Fruit fly (Drosophila melanogaster): Measurements from ENCODE around the gene nop5.
A peak's percentile ranks its signal among the peaks of the same experiment; 100 is the strongest.

nop5 gene

DNA sequence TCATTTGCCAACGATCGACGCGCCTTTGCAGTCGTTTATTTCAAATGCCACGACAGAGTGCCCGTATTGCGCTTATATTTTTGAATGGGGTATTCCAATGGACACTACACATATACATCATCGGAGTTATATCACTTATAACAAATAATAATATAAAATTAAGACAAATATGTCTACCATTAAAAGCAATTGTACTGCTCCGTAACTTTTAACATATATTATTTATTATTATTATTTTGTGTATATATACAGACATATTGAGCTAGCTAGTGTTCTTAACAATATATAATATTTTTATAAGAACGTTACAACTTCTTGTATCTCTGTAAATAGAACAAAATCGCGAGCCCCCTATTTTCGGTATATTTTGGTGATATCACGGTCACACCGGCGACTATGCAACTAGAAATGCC, 45.5 kb upstream of the nop5 start, which contains the start of the genes sip2 and Coprox (continued):
- TF ChIP-seq Hr4 (GFP tag; optimal IDR thresholded peaks at IDR 0.05) (no peak), CG9139 (GFP tag; optimal IDR thresholded peaks at IDR 0.05) (no peak)

DNA sequence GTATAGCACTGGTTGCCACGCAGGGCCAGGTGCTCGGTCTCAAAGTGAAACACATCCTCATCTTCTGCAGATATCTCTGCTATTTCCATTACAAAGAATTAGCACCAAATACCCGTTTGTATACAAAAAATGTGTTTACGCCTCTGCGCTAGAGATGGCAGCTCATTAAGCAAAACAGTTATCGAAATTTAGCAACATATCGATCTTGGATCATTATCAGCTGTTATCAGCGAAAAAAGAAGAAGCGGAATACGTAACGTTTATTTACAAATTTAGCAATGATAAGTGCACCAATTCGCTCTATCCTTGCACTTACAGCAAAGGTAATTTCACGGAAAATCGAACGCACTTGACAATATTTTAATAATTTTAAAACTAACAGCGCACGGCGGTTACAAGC, 41.6 kb upstream of the nop5 start, which contains the start of the genes Atac1 and Hmgcl:
Gene Atac1 (minus strand): TSS at position 164 of the 400 bp plus-strand sequence.
Gene Hmgcl (plus strand): TSS at position 213 of the 400 bp plus-strand sequence.
- TF ChIP-seq vri (GFP tag; optimal IDR thresholded peaks at IDR 0.05), result peak; percentile 93
- no peak for TF ChIP-seq eg (GFP tag; IDR thresholded peaks at IDR 0.05)

DNA sequence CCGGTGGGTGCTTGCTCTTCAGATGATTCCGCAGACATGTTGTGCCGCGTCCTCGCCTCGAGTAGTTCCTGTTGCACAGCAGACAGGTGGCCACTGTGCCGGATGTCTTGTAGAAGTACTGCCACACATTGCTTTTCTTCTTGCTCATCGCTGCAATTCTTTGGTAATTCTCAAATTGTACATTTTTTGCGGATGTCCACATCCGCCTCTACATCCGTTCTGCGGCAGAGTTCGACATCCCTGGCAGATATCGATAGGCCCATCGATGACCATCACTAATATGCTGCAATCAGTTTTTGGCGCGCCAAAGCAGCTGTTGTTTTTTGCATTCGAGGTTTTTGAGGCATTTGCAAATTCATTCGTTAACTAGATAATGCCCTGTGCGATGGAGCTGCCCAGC, 38.2 kb upstream of the nop5 start, which contains the start of the genes CG13775 and CG3430:
Gene CG13775 (minus strand): TSS at position 226 of the 400 bp plus-strand sequence.
Gene CG3430 (plus strand): TSS at position 284 of the 400 bp plus-strand sequence.
- TF ChIP-seq esn (GFP tag; optimal IDR thresholded peaks at IDR 0.05) (peak; percentile 45), CG6854 (GFP tag; optimal IDR thresholded peaks at IDR 0.05) (peak; percentile 35), Blimp-1 (GFP tag; optimal IDR thresholded peaks at IDR 0.05) (no peak), Sox15 (GFP tag; optimal IDR thresholded peaks at IDR 0.05) (no peak), CG31627 (GFP tag; optimal IDR thresholded peaks at IDR 0.05) (peak; percentile 22), vri (GFP tag; optimal IDR thresholded peaks at IDR 0.05) (peak; percentile 59)

DNA sequence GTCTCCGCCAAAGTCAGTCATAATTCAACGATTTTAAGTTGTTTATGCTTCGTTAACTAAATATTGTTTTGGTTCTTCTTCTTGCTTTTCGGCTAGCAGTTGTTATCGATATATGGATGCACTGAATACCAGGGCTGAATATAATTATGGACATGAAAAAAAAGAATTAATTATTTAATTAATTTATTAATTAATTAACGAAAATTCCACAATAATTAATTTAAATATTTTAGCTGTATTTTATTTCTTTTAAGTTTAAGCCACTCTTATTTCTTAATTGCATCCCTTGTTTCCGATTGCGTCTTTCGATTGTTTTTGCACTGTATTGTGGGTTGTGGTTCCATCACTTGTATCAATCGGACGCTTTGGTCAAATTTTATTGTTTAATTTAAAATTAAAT, 31.6 kb upstream of the nop5 start, which contains the start of the genes Gas41 and SA1:
Gene Gas41 (minus strand): TSS at position 112 of the 400 bp plus-strand sequence.
Gene SA1 (plus strand): TSS at position 326 of the 400 bp plus-strand sequence.
- TF ChIP-seq eg (GFP tag; IDR thresholded peaks at IDR 0.05) (peak; percentile 80; the same call in 2 of the 3 replicates), CG31627 (GFP tag; optimal IDR thresholded peaks at IDR 0.05) (peak; percentile 29), CG11294 (GFP tag; IDR thresholded peaks at IDR 0.05) (peak; percentile 69; the same call in 1 of the 2 replicates), CG6808 (GFP tag; optimal IDR thresholded peaks at IDR 0.05) (no peak), CG3919 (GFP tag; optimal IDR thresholded peaks at IDR 0.05) (no peak), dac (GFP tag; optimal IDR thresholded peaks at IDR 0.05) (no peak), CG3032 (tag; optimal IDR thresholded peaks at IDR 0.05) (peak; percentile 90), CG11762 (GFP tag; optimal IDR thresholded peaks at IDR 0.05; ENCODE audit: insufficient read depth) (peak; percentile 29), CG10669 (GFP tag; optimal IDR thresholded peaks at IDR 0.05) (no peak), CG15336 (GFP tag; IDR thresholded peaks at IDR 0.05) (peak; percentile 75), CG1621 (tag; optimal IDR thresholded peaks at IDR 0.05) (peak; percentile 32), esn (GFP tag; optimal IDR thresholded peaks at IDR 0.05) (peak; percentile 87), OdsH (GFP tag; optimal IDR thresholded peaks at IDR 0.05) (peak; percentile 92), CG10631 (GFP tag; optimal IDR thresholded peaks at IDR 0.05) (peak; percentile 89), ss (GFP tag; optimal IDR thresholded peaks at IDR 0.05) (no peak), lz (GFP tag; optimal IDR thresholded peaks at IDR 0.05) (peak; percentile 78), CG6792 (GFP tag; optimal IDR thresholded peaks at IDR 0.05) (peak; percentile 27), CG8319 (GFP tag; optimal IDR thresholded peaks at IDR 0.05) (no peak), fd59A (GFP tag; optimal IDR thresholded peaks at IDR 0.05) (peak; percentile 57), Sox15 (GFP tag; optimal IDR thresholded peaks at IDR 0.05) (peak; percentile 41), Gug (GFP tag; IDR thresholded peaks at IDR 0.05) (peak; percentile 80), salr (GFP tag; optimal IDR thresholded peaks at IDR 0.05) (peak in 1 of 2 experiments; percentile 13), CG8119 (GFP tag; IDR thresholded peaks at IDR 0.05) (peak; percentile 81), Eip93F (GFP tag; optimal IDR thresholded peaks at IDR 0.05) (peak; percentile 65), Met (GFP tag; optimal IDR thresholded peaks at IDR 0.05) (no peak)

DNA sequence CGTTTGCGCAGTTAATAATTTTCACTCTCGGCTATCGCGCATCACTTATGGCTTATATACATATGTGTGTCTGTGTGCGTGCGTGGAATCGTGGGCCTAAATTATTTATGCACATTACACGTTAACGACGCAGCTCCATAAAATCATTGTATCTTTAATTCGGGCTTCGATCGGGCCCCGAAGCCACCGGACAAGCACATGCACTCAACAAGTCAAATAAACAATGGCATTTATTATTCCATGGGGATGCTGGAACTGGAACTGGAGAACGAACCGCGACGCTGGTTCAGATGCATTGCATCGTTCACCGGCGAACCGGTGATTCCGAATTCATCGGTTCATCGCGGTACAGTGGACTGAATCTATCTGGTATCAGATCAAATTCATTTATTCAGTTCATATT, 30.0 kb upstream of the nop5 start, which contains the start of gene ihog:
Gene ihog (minus strand): TSS at position 269 of the 403 bp plus-strand sequence.
- peak; percentile 80 for TF ChIP-seq Eip78C (GFP tag)
- peak; percentile 34 for TF ChIP-seq Sox14 (GFP tag; optimal IDR thresholded peaks at IDR 0.05)
- peak; percentile 9 for TF ChIP-seq Hr39 (GFP tag; optimal IDR thresholded peaks at IDR 0.05)
- TF ChIP-seq CG6163 (GFP tag; IDR thresholded peaks at IDR 0.05), result 0 out of 3 replicates have a peak, but pooled peaks have one; percentile 20
- TF ChIP-seq CG8632 (GFP tag; optimal IDR thresholded peaks at IDR 0.05), result no peak
- no peak for TF ChIP-seq esn (GFP tag; optimal IDR thresholded peaks at IDR 0.05)
- no peak for TF ChIP-seq ss (GFP tag; optimal IDR thresholded peaks at IDR 0.05)

Data from whole organism, prepupa.